Fruit fly (Drosophila melanogaster) whole organism, embryonic: ENCODE measurements around the gene CG3355.

Source experiments
- Asciz ChIP-seq: fragments of 200-800 bp; sonication (Bioruptor generic); optimal IDR thresholded peaks from 2 replicates; lab custom pipeline; 2017; ENCODE audit warnings: missing biosample characterization, mild to moderate bottlenecking, missing genetic modification characterization, missing genetic modification reagents
- Atf6 ChIP-seq: fragments of 200-800 bp; sonication (Bioruptor generic); IDR thresholded peaks from 2 replicates; pipeline ENCODE4 v1.3.6; 2022; ENCODE audit warnings: missing biosample characterization, missing genetic modification characterization
- CG13287 ChIP-seq: fragments of 200-800 bp; sonication (Bioruptor generic); IDR thresholded peaks from 2 replicates; pipeline ENCODE4 v1.3.6; 2022; ENCODE audit warnings: missing biosample characterization, missing genetic modification characterization; ENCODE audit not compliant: partially characterized antibody
- CG14667 ChIP-seq: fragments of 200-800 bp; sonication (Bioruptor generic); IDR thresholded peaks from 2 replicates; pipeline ENCODE4 v1.3.6; 2022; ENCODE audit warnings: missing biosample characterization, missing genetic modification characterization
- CG15269 ChIP-seq: fragments of 200-800 bp; sonication (Bioruptor generic); optimal IDR thresholded peaks from 2 replicates; lab custom pipeline; 2018; ENCODE audit warnings: missing biosample characterization, mild to moderate bottlenecking, missing genetic modification characterization, moderate library complexity
- CG2202 ChIP-seq: fragments of 200-800 bp; sonication (Bioruptor generic); optimal IDR thresholded peaks from 2 replicates; lab custom pipeline; 2018; ENCODE audit warnings: missing biosample characterization, mild to moderate bottlenecking, missing genetic modification characterization
- CG2889 ChIP-seq: fragments of 200-800 bp; sonication (Bioruptor generic); IDR thresholded peaks from 3 replicates; pipeline ENCODE4 v1.3.6; 2022; ENCODE audit warnings: missing biosample characterization, missing genetic modification characterization
- CG34224 ChIP-seq: fragments of 200-800 bp; sonication (Bioruptor generic); IDR thresholded peaks from 3 replicates; pipeline ENCODE4 v1.3.6; 2022; ENCODE audit warnings: missing biosample characterization, missing genetic modification characterization; ENCODE audit not compliant: partially characterized antibody
- CG42726 ChIP-seq: fragments of 200-800 bp; sonication (Bioruptor generic); IDR thresholded peaks from 2 replicates; pipeline ENCODE4 v1.3.6; 2022; ENCODE audit warnings: missing biosample characterization, missing genetic modification characterization; ENCODE audit not compliant: partially characterized antibody
- CG5180 ChIP-seq: fragments of 200-800 bp; sonication (Bioruptor generic); optimal IDR thresholded peaks from 3 replicates; lab custom pipeline; 2017; ENCODE audit warnings: missing biosample characterization, missing genetic modification characterization, mild to moderate bottlenecking, moderate library complexity, missing genetic modification reagents
- CG6683 ChIP-seq: fragments of 200-800 bp; sonication (Bioruptor generic); optimal IDR thresholded peaks from 2 replicates; lab custom pipeline; 2017; ENCODE audit warnings: missing biosample characterization, mild to moderate bottlenecking, missing genetic modification characterization, missing genetic modification reagents
- CG6791 ChIP-seq: fragments of 200-800 bp; sonication (Bioruptor generic); IDR thresholded peaks from 3 replicates; pipeline ENCODE4 v1.3.6; 2022; ENCODE audit warnings: missing biosample characterization, missing genetic modification characterization; ENCODE audit not compliant: partially characterized antibody
- CG7963 ChIP-seq: fragments of 200-800 bp; sonication (Bioruptor generic); IDR thresholded peaks from 3 replicates; pipeline ENCODE4 v1.3.6; 2022; ENCODE audit warnings: missing biosample characterization, missing genetic modification characterization; ENCODE audit not compliant: partially characterized antibody
- CG9437 ChIP-seq: fragments of 200-800 bp; sonication (Bioruptor generic); optimal IDR thresholded peaks from 2 replicates; lab custom pipeline; 2018; ENCODE audit warnings: missing biosample characterization, mild to moderate bottlenecking, missing genetic modification characterization
- CG9932 ChIP-seq: fragments of 200-800 bp; sonication (Bioruptor generic); IDR thresholded peaks from 2 replicates; pipeline ENCODE4 v1.3.6; 2022; ENCODE audit warnings: missing biosample characterization, missing genetic modification characterization
- Chrac-16 ChIP-seq: fragments of 200-800 bp; sonication (Bioruptor generic); optimal IDR thresholded peaks from 3 replicates; lab custom pipeline; 2016; ENCODE audit warnings: missing biosample characterization, missing genetic modification characterization
- Dip3 ChIP-seq: fragments of 200-800 bp; sonication (Bioruptor generic); optimal IDR thresholded peaks from 3 replicates; lab custom pipeline; 2016; ENCODE audit warnings: missing biosample characterization, missing genetic modification characterization
- Eip74EF ChIP-seq, 2 experiments: fragments of 200-800 bp in 1 of 2; fragments of >200 bp in 1 of 2; sonication (Bioruptor generic) in 1 of 2; optimal IDR thresholded peaks; 2 replicates each; lab custom pipeline; 2017 to 2019; ENCODE audit warnings: missing biosample characterization in 2 of 2, missing genetic modification characterization in 2 of 2, mild to moderate bottlenecking in 1 of 2, moderate library complexity in 1 of 2
- Ets65A ChIP-seq: fragments of 200-800 bp; sonication (Bioruptor generic); peaks from one replicate; lab custom pipeline; 2016; ENCODE audit warnings: missing biosample characterization, missing genetic modification characterization
- Fer2 ChIP-seq: fragments of 200-800 bp; sonication (Bioruptor generic); optimal IDR thresholded peaks from 2 replicates; lab custom pipeline; 2018; ENCODE audit warnings: missing biosample characterization, mild to moderate bottlenecking, missing genetic modification characterization, moderate library complexity
- Lim3 ChIP-seq: fragments of 200-800 bp; sonication (Bioruptor generic); IDR thresholded peaks from 2 replicates; pipeline ENCODE4 v1.3.6; 2022; ENCODE audit warnings: missing biosample characterization, missing genetic modification characterization
- MESR4 ChIP-seq: fragments of 200-800 bp; sonication (Bioruptor generic); optimal IDR thresholded peaks from 2 replicates; lab custom pipeline; 2018; ENCODE audit warnings: missing biosample characterization, mild to moderate bottlenecking, missing genetic modification characterization, moderate library complexity
- Ptx1 ChIP-seq: fragments of 200-800 bp; sonication (Bioruptor generic); IDR thresholded peaks from 2 replicates; pipeline ENCODE4 v1.3.6; 2022; ENCODE audit warnings: missing biosample characterization, missing genetic modification characterization
- Rfx ChIP-seq: fragments of 200-800 bp; sonication (Bioruptor generic); IDR thresholded peaks from 2 replicates; pipeline ENCODE4 v1.3.6; 2022; ENCODE audit warnings: missing biosample characterization, missing genetic modification characterization
- Stat92E ChIP-seq, 3 experiments: fragments of >200 bp in 2 of 3; fragments of 200-800 bp in 1 of 3; sonication (Bioruptor generic) in 1 of 3; optimal IDR thresholded peaks; 2 replicates each; lab custom pipeline; 2017 to 2019; ENCODE audit warnings: missing biosample characterization in 3 of 3, missing genetic modification characterization in 3 of 3, mild to moderate bottlenecking in 1 of 3, moderate library complexity in 1 of 3
- TFAM ChIP-seq: fragments of 200-800 bp; sonication (Bioruptor generic); optimal IDR thresholded peaks from 2 replicates; lab custom pipeline; 2017; ENCODE audit warnings: missing biosample characterization, missing genetic modification characterization, inconsistent platforms
- Trl ChIP-seq, 3 experiments: fragments of >200 bp in 2 of 3; fragments of 200-800 bp in 1 of 3; sonication (Bioruptor generic) in 1 of 3; optimal IDR thresholded peaks; 2 replicates in 1 of 3; 3 replicates in 2 of 3; lab custom pipeline; 2016 to 2017; ENCODE audit warnings: missing biosample characterization in 1 of 3, missing genetic modification characterization in 1 of 3
- YL-1 ChIP-seq: fragments of 200-800 bp; sonication (Bioruptor generic); optimal IDR thresholded peaks from 3 replicates; lab custom pipeline; 2017; ENCODE audit warnings: missing biosample characterization, mild to moderate bottlenecking, missing genetic modification characterization
- ac ChIP-seq: fragments of 200-800 bp; sonication (Bioruptor generic); optimal IDR thresholded peaks from 3 replicates; lab custom pipeline; 2017; ENCODE audit warnings: missing biosample characterization, mild to moderate bottlenecking, missing genetic modification characterization
- amos ChIP-seq: fragments of 200-800 bp; sonication (Bioruptor generic); IDR thresholded peaks from 2 replicates; pipeline ENCODE4 v1.3.6; 2022; ENCODE audit warnings: missing biosample characterization, missing genetic modification characterization; ENCODE audit not compliant: partially characterized antibody
- ap ChIP-seq: fragments of 200-800 bp; sonication (Bioruptor generic); IDR thresholded peaks from 2 replicates; pipeline ENCODE4 v1.3.6; 2022; ENCODE audit warnings: missing biosample characterization, missing genetic modification characterization
- bbx ChIP-seq: fragments of 200-800 bp; sonication (Bioruptor generic); IDR thresholded peaks from 2 replicates; pipeline ENCODE4 v1.3.6; 2022; ENCODE audit warnings: missing biosample characterization, missing genetic modification characterization; ENCODE audit not compliant: partially characterized antibody
- cwo ChIP-seq: fragments of 200-800 bp; sonication (Bioruptor generic); optimal IDR thresholded peaks from 3 replicates; lab custom pipeline; 2017; ENCODE audit warnings: missing biosample characterization, missing genetic modification characterization, mild to moderate bottlenecking, moderate library complexity, missing genetic modification reagents
- danr ChIP-seq: fragments of 200-800 bp; sonication (Bioruptor generic); IDR thresholded peaks from 2 replicates; pipeline ENCODE4 v1.3.6; 2022; ENCODE audit warnings: missing biosample characterization, missing genetic modification characterization
- dmrt11E ChIP-seq: fragments of 200-800 bp; sonication (Bioruptor generic); optimal IDR thresholded peaks from 3 replicates; lab custom pipeline; 2018; ENCODE audit warnings: missing biosample characterization, mild to moderate bottlenecking, missing genetic modification characterization, moderate library complexity
- eyg ChIP-seq: fragments of 200-800 bp; sonication (Bioruptor generic); optimal IDR thresholded peaks from 3 replicates; lab custom pipeline; 2016; ENCODE audit warnings: missing biosample characterization, missing genetic modification characterization
- fd3F ChIP-seq: fragments of 200-800 bp; sonication (Bioruptor generic); optimal IDR thresholded peaks from 2 replicates; lab custom pipeline; 2018; ENCODE audit warnings: missing biosample characterization, mild to moderate bottlenecking, missing genetic modification characterization, moderate library complexity
- fu2 ChIP-seq: fragments of 200-800 bp; sonication (Bioruptor generic); optimal IDR thresholded peaks from 2 replicates; lab custom pipeline; 2016; ENCODE audit warnings: missing biosample characterization, missing genetic modification characterization
- kah ChIP-seq: fragments of 200-800 bp; sonication (Bioruptor generic); optimal IDR thresholded peaks from 2 replicates; lab custom pipeline; 2018; ENCODE audit warnings: missing biosample characterization, mild to moderate bottlenecking, missing genetic modification characterization
- kni ChIP-seq: fragments of 200-800 bp; sonication (Bioruptor generic); optimal IDR thresholded peaks from 3 replicates; lab custom pipeline; 2017; ENCODE audit warnings: mild to moderate bottlenecking, missing biosample characterization, missing genetic modification reagents, missing genetic modification characterization
- lilli ChIP-seq: fragments of 200-800 bp; sonication (Bioruptor generic); optimal IDR thresholded peaks from 3 replicates; lab custom pipeline; 2016; ENCODE audit warnings: missing biosample characterization, missing genetic modification characterization
- p53 ChIP-seq: fragments of 200-800 bp; sonication (Bioruptor generic); optimal IDR thresholded peaks from 2 replicates; lab custom pipeline; 2016; ENCODE audit warnings: missing biosample characterization, missing genetic modification characterization
- pita ChIP-seq: fragments of 200-800 bp; sonication (Bioruptor generic); optimal IDR thresholded peaks from 2 replicates; lab custom pipeline; 2017; ENCODE audit warnings: missing biosample characterization, mild to moderate bottlenecking, missing genetic modification characterization
- sna ChIP-seq: fragments of 200-800 bp; sonication (Bioruptor generic); IDR thresholded peaks from 2 replicates; pipeline ENCODE4 v1.3.6; 2022; ENCODE audit warnings: missing biosample characterization, missing genetic modification characterization; ENCODE audit not compliant: partially characterized antibody
- sug ChIP-seq: fragments of 200-800 bp; optimal IDR thresholded peaks from 2 replicates; lab custom pipeline; 2019; ENCODE audit warnings: missing biosample characterization, mild to moderate bottlenecking, missing genetic modification characterization, moderate library complexity
- vvl ChIP-seq: fragments of 200-800 bp; sonication (Bioruptor generic); IDR thresholded peaks from 2 replicates; pipeline ENCODE4 v1.3.6; 2022; ENCODE audit warnings: missing biosample characterization, missing genetic modification characterization
- zen2 ChIP-seq: fragments of 200-800 bp; sonication (Bioruptor generic); IDR thresholded peaks from 3 replicates; pipeline ENCODE4 v1.3.6; 2022; ENCODE audit warnings: missing biosample characterization, missing genetic modification characterization; ENCODE audit not compliant: partially characterized antibody
- zf30C ChIP-seq: fragments of 200-800 bp; sonication (Bioruptor generic); optimal IDR thresholded peaks from 3 replicates; lab custom pipeline; 2018; ENCODE audit warnings: missing biosample characterization, mild to moderate bottlenecking, missing genetic modification characterization

CG3355 gene

dm6 chr2L:4614140-4614642 is 37.0 kb upstream of the CG3355 start, which contains the start of gene dpy (continued):
- TF ChIP-seq CG14667 (GFP tag; lab: Robert Waterston, UW), result no peak
- no peak for TF ChIP-seq CG15269 (tag; lab: Kevin White, UChicago)
- no peak for TF ChIP-seq sug
- 0 out of 3 replicates have a peak, but pooled peaks have one; percentile 23 for TF ChIP-seq CG7963 (GFP tag; lab: Robert Waterston, UW)
- no peak for TF ChIP-seq sna (GFP tag; lab: Robert Waterston, UW)
- TF ChIP-seq Fer2, result no peak
- TF ChIP-seq kah (GFP tag; lab: Kevin White, UChicago), result no peak
- no peak for TF ChIP-seq zf30C
- no peak for TF ChIP-seq fu2 (GFP tag; lab: Kevin White, UChicago)
- TF ChIP-seq Eip74EF (GFP tag; optimal IDR thresholded peaks at IDR 0.05; lab: Kevin White, UChicago), result no peak
- 0 out of 2 replicates have a peak, but pooled peaks have one; percentile 26 for TF ChIP-seq CG9932
- no peak for TF ChIP-seq CG2889
- TF ChIP-seq eyg, result no peak
- TF ChIP-seq Atf6 (GFP tag; lab: Robert Waterston, UW), result no peak
- TF ChIP-seq MESR4 (GFP tag; lab: Kevin White, UChicago), result no peak
- TF ChIP-seq TFAM, result no peak
- TF ChIP-seq ac (GFP tag; lab: Kevin White, UChicago), result no peak
- no peak for TF ChIP-seq lilli
- TF ChIP-seq ap (GFP tag; lab: Robert Waterston, UW), result no peak
- TF ChIP-seq dmrt11E, result no peak
- peak; percentile 36 for TF ChIP-seq CG5180 (GFP tag; lab: Kevin White, UChicago)
- TF ChIP-seq cwo (GFP tag; lab: Kevin White, UChicago), result peak; percentile 98
- TF ChIP-seq vvl (GFP tag; lab: Robert Waterston, UW), result peak; percentile 22; the same call in 1 of the 2 replicates
- TF ChIP-seq pita, result no peak
- TF ChIP-seq Trl (optimal IDR thresholded peaks at IDR 0.05; lab: Kevin White, UChicago), result peak; percentile 59 to 62
- TF ChIP-seq Trl (GFP tag; optimal IDR thresholded peaks at IDR 0.05; lab: Kevin White, UChicago), result no peak
- no peak for TF ChIP-seq YL-1 (GFP tag; lab: Kevin White, UChicago)
- TF ChIP-seq CG9437 (GFP tag; lab: Kevin White, UChicago), result peak; percentile 96
- TF ChIP-seq amos (GFP tag; lab: Robert Waterston, UW), result peak; percentile 11; the same call in 1 of the 2 replicates
- peak; percentile 47; the same call in 1 of the 3 replicates for TF ChIP-seq CG6791 (GFP tag; lab: Robert Waterston, UW)
- no peak for TF ChIP-seq Ptx1 (GFP tag; lab: Robert Waterston, UW)
- peak; percentile 50; the same call in 1 of the 3 replicates for TF ChIP-seq CG34224 (GFP tag; lab: Robert Waterston, UW)
- no peak for TF ChIP-seq CG2202 (tag; lab: Kevin White, UChicago)
- TF ChIP-seq kni, result peak; percentile 40
- no peak for TF ChIP-seq CG6683 (GFP tag; lab: Kevin White, UChicago)
- TF ChIP-seq fd3F, result no peak
- TF ChIP-seq Lim3 (GFP tag; lab: Robert Waterston, UW), result no peak
- TF ChIP-seq Asciz (GFP tag; lab: Kevin White, UChicago), result no peak
- TF ChIP-seq Chrac-16 (GFP tag; lab: Kevin White, UChicago), result no peak
- TF ChIP-seq zen2, result peak; percentile 20; the same call in 1 of the 3 replicates
- TF ChIP-seq p53 (GFP tag; lab: Kevin White, UChicago), result no peak
- peak; percentile 13 for TF ChIP-seq Ets65A (GFP tag; lab: Kevin White, UChicago)
- peak; percentile 63; the same call in 1 of the 2 replicates for TF ChIP-seq CG42726 (GFP tag; lab: Robert Waterston, UW)
- no peak for TF ChIP-seq danr
- TF ChIP-seq Dip3 (GFP tag; lab: Kevin White, UChicago), result no peak
- 0 out of 2 replicates have a peak, but pooled peaks have one; percentile 18 for TF ChIP-seq Rfx
- TF ChIP-seq Stat92E (GFP tag; optimal IDR thresholded peaks at IDR 0.05; lab: Kevin White, UChicago), result no peak
- no peak for TF ChIP-seq CG13287 (GFP tag; lab: Robert Waterston, UW)
- TF ChIP-seq bbx (GFP tag; lab: Robert Waterston, UW), result peak; percentile 33; the same call in 1 of the 2 replicates
